Worm (Caenorhabditis elegans): ENCODE results near the gene T02E9.5.

- TF ChIP-seq efl-3 (GFP tag; optimal IDR thresholded peaks at IDR 0.05) (no peak), zag-1 (tag; optimal IDR thresholded peaks at IDR 0.05) (no peak), ceh-82 (tag; optimal IDR thresholded peaks at IDR 0.05) (peak in 1 of 3 experiments; percentile 21), nhr-76 (tag; optimal IDR thresholded peaks at IDR 0.05) (no peak), lsy-2 (tag; optimal IDR thresholded peaks at IDR 0.05) (no peak), aly-2 (tag; optimal IDR thresholded peaks at IDR 0.05) (no peak), fos-1 (tag; optimal IDR thresholded peaks at IDR 0.05) (no peak), lin-39 (tag; optimal IDR thresholded peaks at IDR 0.05) (no peak), ama-1 (optimal IDR thresholded peaks at IDR 0.05) (no peak), nhr-12 (tag; optimal IDR thresholded peaks at IDR 0.05) (no peak), nhr-11 (tag; optimal IDR thresholded peaks at IDR 0.05) (no peak), ztf-11 (tag; optimal IDR thresholded peaks at IDR 0.05) (no peak), fkh-10 (GFP tag; optimal IDR thresholded peaks at IDR 0.05) (peak; percentile 58), nhr-77 (tag; optimal IDR thresholded peaks at IDR 0.05) (no peak)
Measured at ce11 chrV:11336877-11337276, 5.2 kb upstream of the T02E9.5 start.

All from whole organism, L1 larva.